Fruit fly (Drosophila melanogaster) whole organism, embryonic: ENCODE data around the gene CG33158.

Source experiments
- Asciz ChIP-seq: fragments of 200-800 bp; sonication (Bioruptor generic); optimal IDR thresholded peaks from 2 replicates; lab custom pipeline; 2017; ENCODE audit warnings: missing biosample characterization, mild to moderate bottlenecking, missing genetic modification characterization, missing genetic modification reagents
- B-H1 ChIP-seq: fragments of 200-800 bp; sonication (Bioruptor generic); IDR thresholded peaks from 3 replicates; pipeline ENCODE4 v1.3.6; 2022; ENCODE audit warnings: missing biosample characterization, missing genetic modification characterization
- BtbVII ChIP-seq: fragments of 200-800 bp; sonication (Bioruptor generic); optimal IDR thresholded peaks from 3 replicates; lab custom pipeline; 2017; ENCODE audit warnings: missing biosample characterization, mild to moderate bottlenecking, missing genetic modification characterization
- CG11085 ChIP-seq: fragments of 200-800 bp; sonication (Bioruptor generic); IDR thresholded peaks from 2 replicates; pipeline ENCODE4 v1.3.6; 2022; ENCODE audit warnings: missing biosample characterization, missing genetic modification characterization
- CG11696 ChIP-seq: fragments of 200-800 bp; sonication (Bioruptor generic); IDR thresholded peaks from 2 replicates; pipeline ENCODE4 v1.3.6; 2022; ENCODE audit warnings: missing biosample characterization, missing genetic modification characterization
- CG11723 ChIP-seq: fragments of 200-800 bp; sonication (Bioruptor generic); optimal IDR thresholded peaks from 2 replicates; lab custom pipeline; 2017; ENCODE audit warnings: missing biosample characterization, mild to moderate bottlenecking, missing genetic modification characterization
- CG1233 ChIP-seq: fragments of 200-800 bp; sonication (Bioruptor generic); optimal IDR thresholded peaks from 4 replicates; lab custom pipeline; 2018; ENCODE audit warnings: missing biosample characterization, mild to moderate bottlenecking, missing genetic modification characterization
- CG13894 ChIP-seq: fragments of 200-800 bp; sonication (Bioruptor generic); optimal IDR thresholded peaks from 3 replicates; lab custom pipeline; 2018; ENCODE audit warnings: missing biosample characterization, mild to moderate bottlenecking, missing genetic modification characterization, moderate library complexity
- CG14667 ChIP-seq: fragments of 200-800 bp; sonication (Bioruptor generic); IDR thresholded peaks from 2 replicates; pipeline ENCODE4 v1.3.6; 2022; ENCODE audit warnings: missing biosample characterization, missing genetic modification characterization
- CG15011 ChIP-seq: fragments of 200-800 bp; sonication (Bioruptor generic); optimal IDR thresholded peaks from 3 replicates; lab custom pipeline; 2018; ENCODE audit warnings: missing biosample characterization, mild to moderate bottlenecking, missing genetic modification characterization
- CG1602 ChIP-seq: fragments of 200-800 bp; sonication (Bioruptor generic); optimal IDR thresholded peaks from 3 replicates; lab custom pipeline; 2016; ENCODE audit warnings: missing biosample characterization, missing genetic modification characterization
- CG17359 ChIP-seq: fragments of 200-800 bp; sonication (Bioruptor generic); optimal IDR thresholded peaks from 3 replicates; lab custom pipeline; 2018; ENCODE audit warnings: missing biosample characterization, mild to moderate bottlenecking, missing genetic modification characterization, moderate library complexity
- CG17612 ChIP-seq: fragments of 200-800 bp; sonication (Bioruptor generic); IDR thresholded peaks from 2 replicates; pipeline ENCODE4 v1.3.6; 2022; ENCODE audit warnings: missing biosample characterization, missing genetic modification characterization
- CG18599 ChIP-seq: fragments of 200-800 bp; sonication (Bioruptor generic); optimal IDR thresholded peaks from 3 replicates; lab custom pipeline; 2017; ENCODE audit warnings: missing biosample characterization, missing genetic modification characterization, mild to moderate bottlenecking, moderate library complexity, missing genetic modification reagents
- CG2712 ChIP-seq: fragments of 200-800 bp; optimal IDR thresholded peaks from 3 replicates; lab custom pipeline; 2019; ENCODE audit warnings: missing biosample characterization, mild to moderate bottlenecking, missing genetic modification characterization, moderate library complexity
- CG30403 ChIP-seq: fragments of 200-800 bp; sonication (Bioruptor generic); optimal IDR thresholded peaks from 3 replicates; lab custom pipeline; 2016; ENCODE audit warnings: missing biosample characterization, missing genetic modification characterization
- CG31388 ChIP-seq: fragments of 200-800 bp; sonication (Bioruptor generic); optimal IDR thresholded peaks from 2 replicates; lab custom pipeline; 2016; ENCODE audit warnings: missing biosample characterization, missing genetic modification characterization
- CG32532 ChIP-seq: fragments of 200-800 bp; sonication (Bioruptor generic); IDR thresholded peaks from 2 replicates; pipeline ENCODE4 v1.3.6; 2022; ENCODE audit warnings: missing biosample characterization, missing genetic modification characterization
- CG32772 ChIP-seq: fragments of 200-800 bp; sonication (Bioruptor generic); IDR thresholded peaks from 2 replicates; pipeline ENCODE4 v1.3.6; 2022; ENCODE audit warnings: missing biosample characterization, missing genetic modification characterization
- CG3838 ChIP-seq: fragments of 200-800 bp; sonication (Bioruptor generic); optimal IDR thresholded peaks from 3 replicates; lab custom pipeline; 2016; ENCODE audit warnings: missing biosample characterization, missing genetic modification characterization
- CG6654 ChIP-seq: fragments of 200-800 bp; sonication (Bioruptor generic); optimal IDR thresholded peaks from 2 replicates; lab custom pipeline; 2017; ENCODE audit warnings: missing biosample characterization, mild to moderate bottlenecking, missing genetic modification characterization
- CG7839 ChIP-seq: fragments of 200-800 bp; sonication (Bioruptor generic); optimal IDR thresholded peaks from 3 replicates; lab custom pipeline; 2018; ENCODE audit warnings: missing biosample characterization, mild to moderate bottlenecking, missing genetic modification characterization, moderate library complexity
- CG7928 ChIP-seq: fragments of 200-800 bp; sonication (Bioruptor generic); optimal IDR thresholded peaks from 2 replicates; lab custom pipeline; 2017; ENCODE audit warnings: missing biosample characterization, mild to moderate bottlenecking, missing genetic modification characterization
- CG8924 ChIP-seq: fragments of 200-800 bp; optimal IDR thresholded peaks from 3 replicates; lab custom pipeline; 2019; ENCODE audit warnings: missing biosample characterization, mild to moderate bottlenecking, missing genetic modification characterization, moderate library complexity
- CG9876 ChIP-seq: fragments of 200-800 bp; sonication (Bioruptor generic); optimal IDR thresholded peaks from 2 replicates; lab custom pipeline; 2016; ENCODE audit warnings: missing biosample characterization, missing genetic modification characterization
- Deaf1 ChIP-seq: fragments of 200-800 bp; optimal IDR thresholded peaks from 3 replicates; lab custom pipeline; 2019; ENCODE audit warnings: missing biosample characterization, mild to moderate bottlenecking, missing genetic modification characterization, moderate library complexity
- Dip2 ChIP-seq: fragments of 200-800 bp; sonication (Bioruptor generic); IDR thresholded peaks from 2 replicates; pipeline ENCODE4 v1.3.6; 2022; ENCODE audit warnings: missing biosample characterization, missing genetic modification characterization
- GATAe ChIP-seq: fragments of 200-800 bp; sonication (Bioruptor generic); conservative IDR thresholded peaks from 2 replicates; pipeline ENCODE4 v1.3.6; 2022; ENCODE audit warnings: missing biosample characterization, missing genetic modification characterization
- HLH54F ChIP-seq: fragments of 200-800 bp; sonication (Bioruptor generic); optimal IDR thresholded peaks from 3 replicates; lab custom pipeline; 2016; ENCODE audit warnings: missing biosample characterization, missing genetic modification characterization
- Hr78 ChIP-seq, 2 experiments: fragments of 200-800 bp in 1 of 2; fragments of >200 bp in 1 of 2; sonication (Bioruptor generic) in 1 of 2; optimal IDR thresholded peaks; 2 replicates each; lab custom pipeline; 2017 to 2019; ENCODE audit warnings: missing biosample characterization in 2 of 2, missing genetic modification characterization in 2 of 2, mild to moderate bottlenecking in 1 of 2, moderate library complexity in 1 of 2
- Opbp ChIP-seq: fragments of 200-800 bp; sonication (Bioruptor generic); IDR thresholded peaks from 3 replicates; pipeline ENCODE4 v1.3.6; 2022; ENCODE audit warnings: missing biosample characterization, missing genetic modification characterization; ENCODE audit not compliant: partially characterized antibody
- Poxn ChIP-seq: fragments of 200-800 bp; sonication (Bioruptor generic); IDR thresholded peaks from 2 replicates; pipeline ENCODE4 v1.3.6; 2022; ENCODE audit warnings: missing biosample characterization, missing genetic modification characterization
- ash1 ChIP-seq: fragments of 200-800 bp; sonication (Bioruptor generic); optimal IDR thresholded peaks from 2 replicates; lab custom pipeline; 2018; ENCODE audit warnings: missing biosample characterization, mild to moderate bottlenecking, missing genetic modification characterization
- bigmax ChIP-seq: fragments of 200-800 bp; sonication (Bioruptor generic); optimal IDR thresholded peaks from 2 replicates; lab custom pipeline; 2018; ENCODE audit warnings: missing biosample characterization, mild to moderate bottlenecking, missing genetic modification characterization
- chif ChIP-seq, 2 experiments: fragments of 200-800 bp; sonication (Bioruptor generic); optimal IDR thresholded peaks; 3 replicates each; lab custom pipeline; 2016; ENCODE audit warnings: missing biosample characterization in 2 of 2, missing genetic modification characterization in 2 of 2
- chinmo ChIP-seq: fragments of 200-800 bp; sonication (Bioruptor generic); IDR thresholded peaks from 4 replicates; pipeline ENCODE4 v1.3.6; 2022; ENCODE audit warnings: missing biosample characterization, missing genetic modification characterization; ENCODE audit not compliant: partially characterized antibody
- danr ChIP-seq: fragments of 200-800 bp; sonication (Bioruptor generic); IDR thresholded peaks from 2 replicates; pipeline ENCODE4 v1.3.6; 2022; ENCODE audit warnings: missing biosample characterization, missing genetic modification characterization
- disco-r ChIP-seq: fragments of 200-800 bp; sonication (Bioruptor generic); optimal IDR thresholded peaks from 2 replicates; lab custom pipeline; 2016; ENCODE audit warnings: missing biosample characterization, missing genetic modification characterization
- dmrt99B ChIP-seq: fragments of 200-800 bp; sonication (Bioruptor generic); optimal IDR thresholded peaks from 2 replicates; lab custom pipeline; 2018; ENCODE audit warnings: missing biosample characterization, mild to moderate bottlenecking, missing genetic modification characterization, moderate library complexity
- fd64A ChIP-seq: fragments of 200-800 bp; sonication (Bioruptor generic); optimal IDR thresholded peaks from 3 replicates; lab custom pipeline; 2018; ENCODE audit warnings: missing biosample characterization, mild to moderate bottlenecking, missing genetic modification characterization
- gcm ChIP-seq: fragments of 200-800 bp; sonication (Bioruptor generic); optimal IDR thresholded peaks from 2 replicates; lab custom pipeline; 2019; ENCODE audit warnings: missing biosample characterization, mild to moderate bottlenecking, missing genetic modification characterization, moderate library complexity
- hbn ChIP-seq: fragments of 200-800 bp; sonication (Bioruptor generic); IDR thresholded peaks from 2 replicates; pipeline ENCODE4 v1.3.6; 2022; ENCODE audit warnings: missing biosample characterization, missing genetic modification characterization; ENCODE audit not compliant: partially characterized antibody
- kah ChIP-seq: fragments of 200-800 bp; sonication (Bioruptor generic); optimal IDR thresholded peaks from 2 replicates; lab custom pipeline; 2018; ENCODE audit warnings: missing biosample characterization, mild to moderate bottlenecking, missing genetic modification characterization
- kay ChIP-seq: fragments of 200-800 bp; sonication (Bioruptor generic); optimal IDR thresholded peaks from 2 replicates; lab custom pipeline; 2016; ENCODE audit warnings: missing biosample characterization, missing genetic modification characterization
- lilli ChIP-seq: fragments of 200-800 bp; sonication (Bioruptor generic); optimal IDR thresholded peaks from 3 replicates; lab custom pipeline; 2016; ENCODE audit warnings: missing biosample characterization, missing genetic modification characterization
- p53 ChIP-seq: fragments of 200-800 bp; sonication (Bioruptor generic); optimal IDR thresholded peaks from 2 replicates; lab custom pipeline; 2016; ENCODE audit warnings: missing biosample characterization, missing genetic modification characterization
- pita ChIP-seq: fragments of 200-800 bp; sonication (Bioruptor generic); optimal IDR thresholded peaks from 2 replicates; lab custom pipeline; 2017; ENCODE audit warnings: missing biosample characterization, mild to moderate bottlenecking, missing genetic modification characterization
- pnt ChIP-seq: fragments of 200-800 bp; sonication (Bioruptor generic); optimal IDR thresholded peaks from 3 replicates; lab custom pipeline; 2016; ENCODE audit warnings: missing biosample characterization, missing genetic modification characterization
- shn ChIP-seq: fragments of 200-800 bp; sonication (Bioruptor generic); optimal IDR thresholded peaks from 3 replicates; lab custom pipeline; 2016; ENCODE audit warnings: missing biosample characterization, missing genetic modification characterization
- sim ChIP-seq: fragments of 200-800 bp; sonication (Bioruptor generic); IDR thresholded peaks from 2 replicates; pipeline ENCODE4 v1.3.6; 2022; ENCODE audit warnings: missing biosample characterization, missing genetic modification characterization
- ssp ChIP-seq: fragments of 200-800 bp; sonication (Bioruptor generic); IDR thresholded peaks from 2 replicates; pipeline ENCODE4 v1.3.6; 2022; ENCODE audit warnings: missing biosample characterization, missing genetic modification characterization
- unpg ChIP-seq: fragments of 200-800 bp; sonication (Bioruptor generic); optimal IDR thresholded peaks from 3 replicates; lab custom pipeline; 2018; ENCODE audit warnings: missing biosample characterization, mild to moderate bottlenecking, missing genetic modification characterization, moderate library complexity

The CG33158 gene

dm6 chr3L:16482167-16482566 lies 62.8 kb downstream of the CG33158 start (continued):
- TF ChIP-seq GATAe (GFP tag; lab: Robert Waterston, UW) (no peak), p53 (no peak), CG17612 (no peak), CG9876 (GFP tag; lab: Kevin White, UChicago) (no peak), chinmo (GFP tag; lab: Robert Waterston, UW) (no peak), Deaf1 (no peak), bigmax (GFP tag; lab: Kevin White, UChicago) (no peak), CG17359 (peak; percentile 38), disco-r (GFP tag; lab: Kevin White, UChicago) (no peak), unpg (GFP tag; lab: Kevin White, UChicago) (peak; percentile 51), CG6654 (no peak), chif (GFP tag; optimal IDR thresholded peaks at IDR 0.05; lab: Kevin White, UChicago) (peak in 1 of 2 experiments; percentile 16), Opbp (GFP tag; lab: Robert Waterston, UW) (no peak), Poxn (GFP tag; lab: Robert Waterston, UW) (no peak), CG11085 (GFP tag; lab: Robert Waterston, UW) (no peak), danr (GFP tag; lab: Robert Waterston, UW) (no peak), CG8924 (tag; lab: Kevin White, UChicago) (peak; percentile 33), CG15011 (GFP tag; lab: Kevin White, UChicago) (no peak), CG7928 (GFP tag; lab: Kevin White, UChicago) (no peak), BtbVII (GFP tag; lab: Kevin White, UChicago) (no peak), CG32772 (GFP tag; lab: Robert Waterston, UW) (no peak), kah (GFP tag; lab: Kevin White, UChicago) (peak; percentile 48), CG18599 (GFP tag; lab: Kevin White, UChicago) (no peak), CG11696 (no peak), gcm (peak; percentile 28), lilli (GFP tag; lab: Kevin White, UChicago) (no peak), Dip2 (GFP tag; lab: Robert Waterston, UW) (no peak), CG32532 (GFP tag; lab: Robert Waterston, UW) (no peak), CG1602 (GFP tag; lab: Kevin White, UChicago) (no peak), sim (GFP tag; lab: Robert Waterston, UW) (no peak), CG13894 (no peak), ash1 (GFP tag; lab: Kevin White, UChicago) (no peak), shn (GFP tag; lab: Kevin White, UChicago) (no peak), pnt (GFP tag; lab: Kevin White, UChicago) (peak; percentile 13), CG2712 (tag; lab: Kevin White, UChicago) (peak; percentile 53), CG11723 (GFP tag; lab: Kevin White, UChicago) (no peak), hbn (GFP tag; lab: Robert Waterston, UW) (no peak), CG7839 (tag; lab: Kevin White, UChicago) (peak; percentile 39), B-H1 (GFP tag; lab: Robert Waterston, UW) (no peak; the same call in 2 of the 3 replicates), Asciz (GFP tag; lab: Kevin White, UChicago) (peak; percentile 49), fd64A (no peak), kay (no peak), HLH54F (GFP tag; lab: Kevin White, UChicago) (no peak), CG14667 (no peak), dmrt99B (peak; percentile 80), pita (no peak), CG30403 (no peak), CG31388 (no peak), ssp (GFP tag; lab: Robert Waterston, UW) (no peak), CG3838 (GFP tag; lab: Kevin White, UChicago) (no peak), CG1233 (no peak), Hr78 (GFP tag; optimal IDR thresholded peaks at IDR 0.05; lab: Kevin White, UChicago) (no peak)
